Fruit fly (Drosophila melanogaster) whole organism, wandering third instar larva: ENCODE results near the gene CG15035.

Experiments used
- Abd-B ChIP-seq: fragments of >200 bp; optimal IDR thresholded peaks from 2 replicates; lab custom pipeline; 2017; ENCODE audit warnings: missing biosample characterization, missing genetic modification characterization
- CG32264 ChIP-seq: fragments of 200-800 bp; sonication (Bioruptor generic); optimal IDR thresholded peaks from 2 replicates; lab custom pipeline; 2016; ENCODE audit warnings: missing biosample characterization, missing genetic modification characterization
- CG9705 ChIP-seq: fragments of 200-800 bp; sonication (Bioruptor generic); optimal IDR thresholded peaks from 2 replicates; lab custom pipeline; 2018; ENCODE audit warnings: missing biosample characterization, mild to moderate bottlenecking, missing genetic modification characterization
- Dfd ChIP-seq: fragments of >200 bp; optimal IDR thresholded peaks from 2 replicates; lab custom pipeline; 2017; ENCODE audit warnings: missing biosample characterization, missing genetic modification characterization
- Dif ChIP-seq: fragments of 200-275, 200-300 bp; sonication (Bioruptor generic); optimal IDR thresholded peaks from 2 replicates; lab custom pipeline; 2018; ENCODE audit warnings: missing biosample characterization, missing genetic modification characterization; ENCODE audit not compliant: partially characterized antibody
- GATAd ChIP-seq: sonication (Bioruptor generic); optimal IDR thresholded peaks from 2 replicates; lab custom pipeline; 2016; ENCODE audit warnings: missing biosample characterization, missing genetic modification characterization
- HLH106 ChIP-seq: fragments of 200-800 bp; optimal IDR thresholded peaks from 3 replicates; lab custom pipeline; 2019; ENCODE audit warnings: missing biosample characterization, mild to moderate bottlenecking, missing genetic modification characterization, moderate library complexity
- Hnf4 ChIP-seq: fragments of 200-800 bp; sonication (Bioruptor generic); optimal IDR thresholded peaks from 2 replicates; lab custom pipeline; 2016; ENCODE audit warnings: missing biosample characterization, mild to moderate bottlenecking, missing genetic modification characterization
- Hr78 ChIP-seq: fragments of >200 bp; optimal IDR thresholded peaks from 2 replicates; lab custom pipeline; 2017; ENCODE audit warnings: missing biosample characterization, missing genetic modification characterization
- Hr83 ChIP-seq: fragments of 200-300 bp; sonication (Bioruptor generic); optimal IDR thresholded peaks from 2 replicates; lab custom pipeline; 2016; ENCODE audit warnings: missing biosample characterization, mild to moderate bottlenecking, missing genetic modification characterization, moderate library complexity; ENCODE audit not compliant: poor library complexity, severe bottlenecking
- Jra ChIP-seq: sonication (Bioruptor generic); optimal IDR thresholded peaks from 2 replicates; lab custom pipeline; 2016; ENCODE audit warnings: missing biosample characterization, missing genetic modification characterization
- Mio ChIP-seq: sonication (Bioruptor generic); optimal IDR thresholded peaks from 2 replicates; lab custom pipeline; 2016; ENCODE audit warnings: missing biosample characterization, missing genetic modification characterization
- Myc ChIP-seq: fragments of >200 bp; optimal IDR thresholded peaks from 2 replicates; lab custom pipeline; 2017
- OdsH ChIP-seq: fragments of 200-800 bp; sonication (Bioruptor generic); optimal IDR thresholded peaks from 2 replicates; lab custom pipeline; 2016; ENCODE audit warnings: missing biosample characterization, mild to moderate bottlenecking, missing genetic modification characterization
- Rel ChIP-seq, 2 experiments: fragments of 200-800 bp; sonication (Bioruptor generic) in 1 of 2; optimal IDR thresholded peaks; 2 replicates in 1 of 2; 3 replicates in 1 of 2; lab custom pipeline; 2016 to 2019; ENCODE audit warnings: mild to moderate bottlenecking in 2 of 2, missing biosample characterization in 2 of 2, missing genetic modification characterization in 2 of 2, moderate library complexity in 1 of 2
- Sp1 ChIP-seq: fragments of 200-800 bp; sonication (Bioruptor generic); optimal IDR thresholded peaks from 3 replicates; lab custom pipeline; 2019; ENCODE audit warnings: missing biosample characterization, mild to moderate bottlenecking, missing genetic modification characterization, moderate library complexity
- Vsx2 ChIP-seq: fragments of 200-300, 225-300 bp; sonication (Bioruptor generic); optimal IDR thresholded peaks from 2 replicates; lab custom pipeline; 2018; ENCODE audit warnings: missing biosample characterization, missing genetic modification characterization; ENCODE audit not compliant: partially characterized antibody
- br ChIP-seq: fragments of 200-800 bp; sonication (Bioruptor generic); optimal IDR thresholded peaks from 2 replicates; lab custom pipeline; 2016; ENCODE audit warnings: missing biosample characterization, missing genetic modification characterization
- brk ChIP-seq: fragments of 200-800 bp; sonication (Bioruptor generic); optimal IDR thresholded peaks from 2 replicates; lab custom pipeline; 2016; ENCODE audit warnings: missing biosample characterization, mild to moderate bottlenecking, missing genetic modification characterization
- dmrt93B ChIP-seq: fragments of 200-800 bp; sonication (Bioruptor generic); optimal IDR thresholded peaks from 2 replicates; lab custom pipeline; 2018; ENCODE audit warnings: missing biosample characterization, mild to moderate bottlenecking, missing genetic modification characterization
- dsf ChIP-seq: sonication (Bioruptor generic); optimal IDR thresholded peaks from 2 replicates; lab custom pipeline; 2016; ENCODE audit warnings: missing biosample characterization, missing genetic modification characterization, borderline replicate concordance
- ey ChIP-seq: fragments of 200-800 bp; sonication (Bioruptor generic); optimal IDR thresholded peaks from 2 replicates; lab custom pipeline; 2016; ENCODE audit warnings: missing biosample characterization, missing genetic modification characterization
- foxo ChIP-seq, 2 experiments: fragments of 200-800 bp; sonication (Bioruptor generic); optimal IDR thresholded peaks; 2 replicates in 1 of 2; 3 replicates in 1 of 2; lab custom pipeline; 2016 to 2017; ENCODE audit warnings: missing biosample characterization in 2 of 2, missing genetic modification characterization in 2 of 2
- h ChIP-seq: fragments of 200-800 bp; sonication (Bioruptor generic); optimal IDR thresholded peaks from 3 replicates; lab custom pipeline; 2016; ENCODE audit warnings: missing biosample characterization, mild to moderate bottlenecking, missing genetic modification characterization
- jim ChIP-seq: fragments of 175-275, 200-325 bp; sonication (Bioruptor generic); optimal IDR thresholded peaks from 2 replicates; lab custom pipeline; 2016; ENCODE audit warnings: missing biosample characterization, mild to moderate bottlenecking, missing genetic modification characterization
- lola ChIP-seq: fragments of >200 bp; optimal IDR thresholded peaks from 2 replicates; lab custom pipeline; 2017; ENCODE audit warnings: missing biosample characterization, missing genetic modification characterization
- pan ChIP-seq: fragments of >200 bp; optimal IDR thresholded peaks from 2 replicates; lab custom pipeline; 2017
- psq ChIP-seq: fragments of 200-800 bp; sonication (Bioruptor generic); optimal IDR thresholded peaks from 3 replicates; lab custom pipeline; 2017; ENCODE audit warnings: missing biosample characterization, mild to moderate bottlenecking, missing genetic modification characterization, moderate library complexity
- rgr ChIP-seq: fragments of 200-800 bp; sonication (Bioruptor generic); optimal IDR thresholded peaks from 3 replicates; lab custom pipeline; 2016; ENCODE audit warnings: missing biosample characterization, mild to moderate bottlenecking, missing genetic modification characterization
- sage ChIP-seq: fragments of 200-800 bp; sonication (Bioruptor generic); optimal IDR thresholded peaks from 2 replicates; lab custom pipeline; 2016; ENCODE audit warnings: missing biosample characterization, mild to moderate bottlenecking, missing genetic modification characterization
- sv ChIP-seq: fragments of 200-800 bp; sonication (Bioruptor generic); optimal IDR thresholded peaks from 3 replicates; lab custom pipeline; 2016; ENCODE audit warnings: missing biosample characterization, missing genetic modification characterization
- tai ChIP-seq: sonication (Bioruptor generic); optimal IDR thresholded peaks from 2 replicates; lab custom pipeline; 2016; ENCODE audit warnings: missing biosample characterization, missing genetic modification characterization
- usp ChIP-seq: fragments of >200 bp; optimal IDR thresholded peaks from 2 replicates; lab custom pipeline; 2017; ENCODE audit warnings: missing biosample characterization, missing genetic modification characterization
- woc ChIP-seq: sonication (Bioruptor generic); optimal IDR thresholded peaks from 2 replicates; lab custom pipeline; 2016; ENCODE audit warnings: missing biosample characterization, mild to moderate bottlenecking, missing genetic modification characterization

CG15035 gene

DNA sequence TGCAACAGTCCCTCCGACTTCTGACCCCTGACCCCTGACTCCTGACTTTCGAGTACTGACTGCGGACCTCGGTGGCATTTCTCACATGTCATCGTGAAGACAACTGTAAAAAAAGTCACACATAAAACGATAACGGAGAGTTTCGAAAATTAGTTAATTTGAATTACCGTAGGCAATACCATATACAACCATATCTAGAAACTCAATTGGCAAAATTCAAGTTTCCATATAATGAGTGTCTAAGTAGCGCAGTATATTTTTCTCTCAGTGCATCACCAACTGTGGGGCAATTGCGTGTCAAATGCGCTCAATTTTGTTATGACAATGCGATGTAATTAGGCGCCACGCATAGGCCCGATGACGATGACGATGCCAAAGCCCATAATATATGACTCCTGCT is 12.1 kb upstream of the CG15035 start:
- TF ChIP-seq Vsx2 (GFP tag; lab: Kevin White, UChicago): no peak
- no peak for TF ChIP-seq Sp1
- TF ChIP-seq foxo (GFP tag; optimal IDR thresholded peaks at IDR 0.05; lab: Kevin White, UChicago): no peak
- TF ChIP-seq OdsH: no peak
- TF ChIP-seq CG32264: no peak
- TF ChIP-seq Dif (GFP tag; lab: Kevin White, UChicago): no peak
- no peak for TF ChIP-seq psq
- TF ChIP-seq HLH106 (tag; lab: Kevin White, UChicago): no peak

DNA sequence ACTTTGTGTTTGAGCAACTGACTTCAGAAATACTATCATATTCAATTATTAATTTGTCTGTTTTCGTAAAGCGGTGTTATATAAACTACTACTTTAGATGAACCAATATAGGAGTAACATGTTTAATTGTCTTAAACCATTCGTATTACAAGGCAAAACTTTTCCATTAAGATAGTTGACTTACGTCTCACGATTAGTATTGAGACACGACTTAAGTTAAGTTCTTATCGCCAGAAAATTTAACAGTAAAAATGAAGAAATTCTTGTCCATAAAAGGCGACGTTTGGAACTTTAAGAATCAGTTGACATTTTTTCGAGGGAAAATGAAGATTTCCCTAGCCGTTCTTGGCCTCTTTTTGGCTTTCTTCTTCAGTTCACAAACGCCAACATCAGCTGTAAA is 10.6 kb upstream of the CG15035 start, which contains the start of gene CG42705:
TSS of gene CG42705 (plus strand) at position 301 of the 400 bp plus-strand sequence.
- TF ChIP-seq usp (GFP tag; lab: Kevin White, UChicago) (no peak), Hr78 (GFP tag; lab: Kevin White, UChicago) (no peak), Rel (GFP tag; optimal IDR thresholded peaks at IDR 0.05; lab: Kevin White, UChicago) (no peak), Rel (tag; optimal IDR thresholded peaks at IDR 0.05; lab: Kevin White, UChicago) (no peak), Hnf4 (GFP tag; lab: Kevin White, UChicago) (no peak), GATAd (GFP tag; lab: Kevin White, UChicago) (no peak), Dif (GFP tag; lab: Kevin White, UChicago) (no peak), br (GFP tag; lab: Kevin White, UChicago) (no peak), lola (GFP tag; lab: Kevin White, UChicago) (no peak), Mio (GFP tag; lab: Kevin White, UChicago) (no peak)

DNA sequence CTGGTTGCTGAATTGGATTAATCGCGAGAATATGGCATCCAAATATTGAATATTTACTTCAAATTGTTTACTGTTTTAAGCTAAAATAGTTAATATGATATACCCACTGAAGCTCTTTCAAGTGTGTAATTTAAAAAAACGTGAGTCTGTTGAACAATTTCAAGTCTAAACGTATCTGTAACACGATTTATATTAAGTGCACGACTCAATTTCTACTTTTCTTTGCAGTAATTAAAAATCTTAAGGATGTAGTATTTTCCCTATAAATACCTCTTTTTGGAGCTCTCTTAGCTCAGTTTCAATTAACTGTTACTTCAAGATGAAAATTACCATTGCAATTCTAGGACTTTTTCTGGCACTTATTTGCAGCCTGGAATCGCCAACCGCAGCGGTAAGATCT is 9.4 kb upstream of the CG15035 start, which contains the start of gene CG42704:
TSS of gene CG42704 (plus strand) at position 301 of the 400 bp plus-strand sequence.
- TF ChIP-seq tai (GFP tag; lab: Kevin White, UChicago) (no peak), Hnf4 (GFP tag; lab: Kevin White, UChicago) (no peak), HLH106 (tag; lab: Kevin White, UChicago) (no peak), br (GFP tag; lab: Kevin White, UChicago) (no peak), Vsx2 (GFP tag; lab: Kevin White, UChicago) (no peak), brk (GFP tag; lab: Kevin White, UChicago) (no peak), pan (lab: Kevin White, UChicago) (no peak), Hr83 (GFP tag; lab: Kevin White, UChicago) (no peak), usp (GFP tag; lab: Kevin White, UChicago) (no peak), OdsH (no peak), Dif (GFP tag; lab: Kevin White, UChicago) (no peak), ey (no peak), Dfd (no peak), Hr78 (GFP tag; lab: Kevin White, UChicago) (no peak), psq (no peak), CG9705 (GFP tag; lab: Kevin White, UChicago) (no peak), Mio (GFP tag; lab: Kevin White, UChicago) (no peak), woc (no peak), sage (GFP tag; lab: Kevin White, UChicago) (no peak), sv (no peak)
- TF ChIP-seq, all 38 proteins: peak for 0

DNA sequence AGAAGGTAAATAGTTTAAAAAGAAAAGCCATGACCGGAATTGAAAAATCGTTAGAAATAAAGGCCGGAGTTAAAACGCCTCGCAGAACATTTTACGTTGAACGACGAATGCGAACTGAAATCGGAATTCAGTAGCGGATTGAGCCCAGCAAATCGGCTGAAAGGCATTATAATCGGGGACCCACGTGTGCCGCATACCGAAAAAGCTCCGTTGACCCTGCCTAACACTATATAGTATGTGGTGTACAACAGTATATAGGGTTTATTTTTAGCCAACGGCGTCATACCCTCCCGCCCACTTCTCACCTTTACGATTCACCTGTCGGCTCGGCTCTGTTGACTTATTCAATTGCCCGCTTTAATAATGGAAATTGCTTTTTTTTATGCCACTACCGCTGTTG is 8.8 kb upstream of the CG15035 start, which contains the start of gene CG42246:
TSS of gene CG42246 (minus strand) at position 101 of the 400 bp plus-strand sequence.
- TF ChIP-seq h (GFP tag; lab: Kevin White, UChicago): no peak
- no peak for TF ChIP-seq sv
- no peak for TF ChIP-seq usp (GFP tag; lab: Kevin White, UChicago)
- no peak for TF ChIP-seq Abd-B
- no peak for TF ChIP-seq Hnf4 (GFP tag; lab: Kevin White, UChicago)
- no peak for TF ChIP-seq jim (GFP tag; lab: Kevin White, UChicago)
- no peak for TF ChIP-seq Jra (GFP tag; lab: Kevin White, UChicago)
- no peak for TF ChIP-seq Sp1
- no peak for TF ChIP-seq CG9705 (GFP tag; lab: Kevin White, UChicago)
- no peak for TF ChIP-seq dmrt93B (GFP tag; lab: Kevin White, UChicago)
- TF ChIP-seq rgr (GFP tag; lab: Kevin White, UChicago): no peak
- TF ChIP-seq Myc (lab: Kevin White, UChicago): no peak
- no peak for TF ChIP-seq dsf (GFP tag; lab: Kevin White, UChicago)
- TF ChIP-seq Vsx2 (GFP tag; lab: Kevin White, UChicago): no peak
- no peak for TF ChIP-seq foxo (GFP tag; optimal IDR thresholded peaks at IDR 0.05; lab: Kevin White, UChicago)
- TF ChIP-seq woc: no peak
